Worm (Caenorhabditis elegans): ENCODE results near the gene fbxb-31.

DNA sequence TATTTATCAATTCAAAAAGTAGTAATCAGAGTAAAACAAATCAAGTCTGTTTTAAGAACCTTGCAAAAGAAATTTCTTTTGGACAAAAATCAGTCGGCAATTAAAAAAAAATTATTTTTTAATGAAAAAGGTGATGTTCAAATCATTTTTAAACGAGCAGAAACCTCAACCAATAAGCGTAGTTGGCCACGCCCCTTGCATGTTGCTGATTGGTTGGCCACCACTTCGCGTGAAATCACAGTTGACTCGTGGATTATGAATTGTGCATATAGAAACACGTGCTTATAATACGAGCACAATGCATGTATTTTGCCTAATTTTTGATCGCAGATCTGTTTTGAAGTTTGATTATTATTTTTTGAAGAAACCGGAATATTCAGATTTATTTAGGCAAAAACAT lies 26.0 kb upstream of the fbxb-31 start:
- TF ChIP-seq him-1 (tag; optimal IDR thresholded peaks at IDR 0.05) (no peak), W03F9.2 (tag; optimal IDR thresholded peaks at IDR 0.05) (no peak)

Measured in whole organism, L4/young adult.